Worm (Caenorhabditis elegans) whole organism, L4 larva: ENCODE results near the gene far-8.

Source experiments
- D1046.2 ChIP-seq: fragments of 200-800 bp; sonication (Bioruptor generic); IDR thresholded peaks from 2 replicates; pipeline ENCODE4 v1.3.6; 2022; ENCODE audit warnings: missing genetic modification characterization, missing compliant biosample characterization
- F44E2.7 ChIP-seq: fragments of 200-800 bp; sonication (Bioruptor generic); IDR thresholded peaks from 2 replicates; pipeline ENCODE4 v2.1.2; 2022; ENCODE audit warnings: missing genetic modification characterization, missing compliant biosample characterization
- F49E8.2 ChIP-seq: sonication (generic microtip); optimal IDR thresholded peaks from 2 replicates; lab custom pipeline; 2016; ENCODE audit warnings: missing compliant biosample characterization, mild to moderate bottlenecking, missing genetic modification characterization, borderline replicate concordance
- T26A8.4 ChIP-seq: fragments of 200-800 bp; sonication (Bioruptor generic); IDR thresholded peaks from 2 replicates; pipeline ENCODE4 v1.3.6; 2022; ENCODE audit warnings: missing genetic modification characterization, missing compliant biosample characterization
- Y105C5A.15 ChIP-seq: fragments of 200-800 bp; sonication (Bioruptor generic); IDR thresholded peaks from 2 replicates; pipeline ENCODE4 v1.3.6; 2022; ENCODE audit warnings: missing genetic modification characterization, missing compliant biosample characterization
- ZK546.5 ChIP-seq, 2 experiments: sonication (generic microtip); optimal IDR thresholded peaks; 2 replicates each; lab custom pipeline; 2017; ENCODE audit warnings: missing biosample characterization in 2 of 2, missing genetic modification characterization in 2 of 2
- aha-1 ChIP-seq: fragments of 150-350 bp; peaks from one replicate; lab custom pipeline; 2014; ENCODE audit warnings: missing biosample characterization, missing genetic modification characterization
- aly-2 ChIP-seq: sonication (generic microtip); optimal IDR thresholded peaks from 2 replicates; lab custom pipeline; 2018; ENCODE audit warnings: missing biosample characterization, missing genetic modification characterization
- ama-1 ChIP-seq: fragments of 150-350 bp; optimal IDR thresholded peaks from 2 replicates; lab custom pipeline; 2014; ENCODE audit warnings: inconsistent platforms, mixed read lengths
- ceh-20 ChIP-seq: fragments of 200-800 bp; sonication (Bioruptor generic); IDR thresholded peaks from 2 replicates; pipeline ENCODE4 v1.3.6; 2022; ENCODE audit warnings: missing genetic modification reagents, missing genetic modification characterization, missing compliant biosample characterization
- ceh-32 ChIP-seq: sonication (generic microtip); optimal IDR thresholded peaks from 2 replicates; lab custom pipeline; 2016; ENCODE audit warnings: mild to moderate bottlenecking, missing genetic modification characterization, missing compliant biosample characterization; ENCODE audit not compliant: poor library complexity
- ceh-44 ChIP-seq: fragments of 200-800 bp; sonication (Bioruptor generic); IDR thresholded peaks from 2 replicates; pipeline ENCODE4 v1.3.6; 2022; ENCODE audit warnings: missing genetic modification reagents, missing genetic modification characterization, missing compliant biosample characterization
- ceh-62 ChIP-seq: sonication (generic microtip); optimal IDR thresholded peaks from 2 replicates; lab custom pipeline; 2017; ENCODE audit warnings: missing biosample characterization, missing genetic modification characterization
- ctbp-1 ChIP-seq: fragments of 200-800 bp; sonication (Bioruptor generic); IDR thresholded peaks from 2 replicates; pipeline ENCODE4 v1.3.6; 2022; ENCODE audit warnings: missing genetic modification reagents, missing genetic modification characterization, missing compliant biosample characterization
- daf-19 ChIP-seq: fragments of 200-800 bp; sonication (Bioruptor generic); conservative IDR thresholded peaks from 2 replicates; pipeline ENCODE4 v1.3.6; 2022; ENCODE audit warnings: missing genetic modification characterization, missing compliant biosample characterization
- dpl-1 ChIP-seq: fragments of 150-350 bp; optimal IDR thresholded peaks from 2 replicates; lab custom pipeline; 2014; ENCODE audit warnings: missing biosample characterization, missing genetic modification reagents, missing genetic modification characterization
- duxl-1 ChIP-seq: sonication (generic microtip); optimal IDR thresholded peaks from 2 replicates; lab custom pipeline; 2016; ENCODE audit warnings: mild to moderate bottlenecking, missing genetic modification characterization, moderate library complexity, missing compliant biosample characterization; ENCODE audit not compliant: poor library complexity
- egl-43 ChIP-seq: fragments of 200-800 bp; sonication (Bioruptor generic); IDR thresholded peaks from 2 replicates; pipeline ENCODE4 v1.3.6; 2022; ENCODE audit warnings: missing genetic modification reagents, missing genetic modification characterization, missing compliant biosample characterization
- fkh-10 ChIP-seq: fragments of 150-350 bp; optimal IDR thresholded peaks from 2 replicates; lab custom pipeline; 2014; ENCODE audit warnings: missing biosample characterization, missing genetic modification reagents, missing genetic modification characterization
- hif-1 ChIP-seq, 2 experiments: sonication (generic microtip); optimal IDR thresholded peaks; 2 replicates each; lab custom pipeline; 2016 to 2017; ENCODE audit warnings: missing compliant biosample characterization in 2 of 2, missing genetic modification characterization in 2 of 2, missing genetic modification reagents in 2 of 2, missing genotype in 2 of 2, mild to moderate bottlenecking in 1 of 2
- jun-1 ChIP-seq: fragments of 150-350 bp; optimal IDR thresholded peaks from 2 replicates; lab custom pipeline; 2014; ENCODE audit warnings: missing biosample characterization, missing genetic modification reagents, missing genetic modification characterization
- lim-7 ChIP-seq: fragments of 200-800 bp; sonication (Bioruptor generic); IDR thresholded peaks from 2 replicates; pipeline ENCODE4 v1.3.6; 2022; ENCODE audit warnings: missing genetic modification characterization, missing compliant biosample characterization
- lin-1 ChIP-seq: fragments of 200-800 bp; sonication (Bioruptor generic); IDR thresholded peaks from 2 replicates; pipeline ENCODE4 v1.3.6; 2022; ENCODE audit warnings: missing genetic modification reagents, missing genetic modification characterization, missing compliant biosample characterization
- lin-38 ChIP-seq: fragments of 200-800 bp; sonication (Bioruptor generic); IDR thresholded peaks from 2 replicates; pipeline ENCODE4 v1.3.6; 2022; ENCODE audit warnings: missing genetic modification reagents, missing genetic modification characterization, missing compliant biosample characterization
- lir-3 ChIP-seq: sonication (generic microtip); optimal IDR thresholded peaks from 2 replicates; lab custom pipeline; 2016; ENCODE audit warnings: mild to moderate bottlenecking, missing genetic modification characterization, missing compliant biosample characterization
- madf-5 ChIP-seq, 2 experiments: fragments of 200-800 bp; sonication (Bioruptor generic); IDR thresholded peaks; 2 replicates each; pipeline ENCODE4 v1.3.6; 2022; ENCODE audit warnings: missing compliant biosample characterization in 2 of 2, missing genetic modification characterization in 2 of 2
- madf-9 ChIP-seq: fragments of 200-800 bp; sonication (Bioruptor generic); conservative IDR thresholded peaks from 2 replicates; pipeline ENCODE4 v1.3.6; 2022; ENCODE audit warnings: missing genetic modification reagents, missing genetic modification characterization, missing compliant biosample characterization
- mep-1 ChIP-seq: fragments of 150-350 bp; sonication (generic microtip); optimal IDR thresholded peaks from 3 replicates; lab custom pipeline; 2014; ENCODE audit warnings: missing biosample characterization, missing genetic modification characterization
- mes-2 ChIP-seq: sonication (generic microtip); optimal IDR thresholded peaks from 2 replicates; lab custom pipeline; 2016; ENCODE audit warnings: missing genotype, mild to moderate bottlenecking, missing genetic modification characterization, missing compliant biosample characterization; ENCODE audit not compliant: poor library complexity, severe bottlenecking
- mxl-3 ChIP-seq: fragments of 200-800 bp; sonication (Bioruptor generic); optimal IDR thresholded peaks from 2 replicates; lab custom pipeline; 2018; ENCODE audit warnings: mild to moderate bottlenecking, missing genetic modification characterization, missing compliant biosample characterization
- nhr-10 ChIP-seq: fragments of 150-350 bp; optimal IDR thresholded peaks from 2 replicates; lab custom pipeline; 2014; ENCODE audit warnings: missing biosample characterization, missing genetic modification characterization
- nhr-11 ChIP-seq: fragments of 150-350 bp; optimal IDR thresholded peaks from 2 replicates; lab custom pipeline; 2014; ENCODE audit warnings: missing biosample characterization, missing genetic modification characterization
- nhr-237 ChIP-seq: sonication (generic microtip); optimal IDR thresholded peaks from 2 replicates; lab custom pipeline; 2017; ENCODE audit warnings: missing biosample characterization, missing genetic modification characterization
- nhr-6 ChIP-seq: fragments of 150-350 bp; optimal IDR thresholded peaks from 2 replicates; lab custom pipeline; 2014; ENCODE audit warnings: missing biosample characterization, missing genetic modification characterization
- nhr-77 ChIP-seq: fragments of 150-350 bp; optimal IDR thresholded peaks from 2 replicates; lab custom pipeline; 2014; ENCODE audit warnings: missing biosample characterization, missing genetic modification characterization
- php-3 ChIP-seq: fragments of 200-800 bp; sonication (Bioruptor generic); IDR thresholded peaks from 2 replicates; pipeline ENCODE4 v1.3.6; 2022; ENCODE audit warnings: missing genetic modification reagents, missing genetic modification characterization, missing compliant biosample characterization
- pqm-1 ChIP-seq: sonication (generic microtip); optimal IDR thresholded peaks from 2 replicates; lab custom pipeline; 2017; ENCODE audit warnings: missing biosample characterization, missing genetic modification characterization
- saeg-2 ChIP-seq: fragments of 200-800 bp; sonication (Bioruptor generic); IDR thresholded peaks from 2 replicates; pipeline ENCODE4 v1.3.6; 2022; ENCODE audit warnings: missing genetic modification reagents, missing genetic modification characterization, missing compliant biosample characterization
- snpc-1.2 ChIP-seq: fragments of 200-800 bp; sonication (Bioruptor generic); IDR thresholded peaks from 2 replicates; pipeline ENCODE4 v1.3.6; 2022; ENCODE audit warnings: missing genetic modification reagents, missing genetic modification characterization, missing compliant biosample characterization
- snpc-4 ChIP-seq: fragments of 150-350 bp; optimal IDR thresholded peaks from 2 replicates; lab custom pipeline; 2014; ENCODE audit warnings: missing biosample characterization, missing genetic modification characterization
- tag-97 ChIP-seq: fragments of 200-800 bp; sonication (Bioruptor generic); IDR thresholded peaks from 2 replicates; pipeline ENCODE4 v1.3.6; 2022; ENCODE audit warnings: missing genetic modification characterization, missing compliant biosample characterization
- unc-62 ChIP-seq, 3 experiments: fragments of 150-350 bp in 1 of 3; sonication (generic microtip); optimal IDR thresholded peaks in 2 of 3; peaks in 1 of 3; 1 replicate in 1 of 3; 2 replicates in 2 of 3; lab custom pipeline; 2014 to 2017; ENCODE audit warnings: missing biosample characterization in 3 of 3, missing genetic modification characterization in 3 of 3, missing genetic modification reagents in 3 of 3, missing genotype in 1 of 3
- zag-1 ChIP-seq: fragments of 150-350 bp; optimal IDR thresholded peaks from 2 replicates; lab custom pipeline; 2014; ENCODE audit warnings: missing biosample characterization, missing genetic modification characterization
- zfp-2 ChIP-seq: sonication (generic microtip); optimal IDR thresholded peaks from 2 replicates; lab custom pipeline; 2016; ENCODE audit warnings: mild to moderate bottlenecking, missing genetic modification characterization, missing compliant biosample characterization
- zip-2 ChIP-seq: fragments of 150-350 bp; optimal IDR thresholded peaks from 2 replicates; lab custom pipeline; 2014; ENCODE audit warnings: missing biosample characterization, missing genetic modification characterization
- ztf-7 ChIP-seq: fragments of 150-350 bp; optimal IDR thresholded peaks from 2 replicates; lab custom pipeline; 2014; ENCODE audit warnings: missing biosample characterization, missing genetic modification characterization

far-8 gene

ce11 chrIII:834443-834815 lies 8.3 kb upstream of the far-8 start (continued):
- no peak for TF ChIP-seq zfp-2 (tag; lab: Kevin White, UChicago)
- TF ChIP-seq T26A8.4 (GFP tag; lab: Robert Waterston, UW): peak; percentile 48; the same call in 1 of the 2 replicates
- TF ChIP-seq, all 104 proteins: peak for 12

DNA sequence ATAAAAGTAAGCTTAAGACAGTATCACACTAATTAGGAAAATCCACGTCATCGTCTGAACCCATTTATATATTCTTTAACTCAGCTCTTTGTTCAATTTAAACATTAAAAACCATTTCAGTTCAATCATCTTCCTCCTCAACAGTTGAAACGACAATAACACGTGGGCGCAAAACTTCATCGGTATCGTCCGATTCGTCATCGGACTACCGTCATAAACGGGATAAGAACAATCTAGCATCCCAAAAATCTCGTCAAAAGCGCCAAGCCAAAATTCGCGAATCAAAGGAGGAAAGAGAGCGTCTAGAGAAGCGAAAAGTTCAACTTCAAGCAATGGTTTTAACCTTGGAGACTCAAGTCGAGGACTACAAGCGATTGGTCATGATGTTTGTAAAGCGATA lies 7.5 kb upstream of the far-8 start:
- no peak for TF ChIP-seq tag-97 (GFP tag; lab: Robert Waterston, UW)
- peak; percentile 88 for TF ChIP-seq aha-1 (tag; lab: Kevin White, UChicago)
- TF ChIP-seq nhr-77 (tag; lab: Kevin White, UChicago): no peak
- TF ChIP-seq php-3: no peak
- peak; percentile 42 for TF ChIP-seq mes-2 (tag; lab: Kevin White, UChicago)
- TF ChIP-seq ama-1: peak; percentile 92
- peak in 1 of 2 experiments; percentile 85 for TF ChIP-seq unc-62 (GFP tag; optimal IDR thresholded peaks at IDR 0.05 in 1 of 2; lab: Kevin White, UChicago)
- TF ChIP-seq unc-62 (tag; optimal IDR thresholded peaks at IDR 0.05; lab: Kevin White, UChicago): no peak
- TF ChIP-seq mxl-3: no peak
- TF ChIP-seq, all 104 proteins: peak for 4

- no peak for TF ChIP-seq ceh-62
- TF ChIP-seq snpc-4: no peak
- TF ChIP-seq aly-2 (tag; lab: Kevin White, UChicago): no peak
- TF ChIP-seq fkh-10 (GFP tag; lab: Kevin White, UChicago): no peak
- peak; percentile 77 to 95; a peak in 3 of 4 replicates for TF ChIP-seq madf-5 (GFP tag; IDR thresholded peaks at IDR 0.05; lab: Robert Waterston, UW)
- TF ChIP-seq lin-38: peak; percentile 82
- TF ChIP-seq madf-9 (GFP tag; lab: Robert Waterston, UW): peak; percentile 72
- TF ChIP-seq ztf-7 (tag; lab: Kevin White, UChicago): no peak
- TF ChIP-seq mep-1: peak; percentile 94
- peak; percentile 91 for TF ChIP-seq ctbp-1
- TF ChIP-seq snpc-1.2: peak; percentile 84
- TF ChIP-seq jun-1 (tag; lab: Kevin White, UChicago): peak; percentile 94
- TF ChIP-seq nhr-11 (tag; lab: Kevin White, UChicago): no peak
- TF ChIP-seq egl-43 (GFP tag; lab: Robert Waterston, UW): peak; percentile 96
- peak; percentile 5 for TF ChIP-seq pqm-1 (tag; lab: Kevin White, UChicago)
- TF ChIP-seq nhr-77 (tag; lab: Kevin White, UChicago): peak; percentile 98
- TF ChIP-seq zag-1: peak; percentile 45
- peak; percentile 93 for TF ChIP-seq nhr-10 (tag; lab: Kevin White, UChicago)
- no peak for TF ChIP-seq dpl-1 (GFP tag; lab: Kevin White, UChicago)
- peak; percentile 38; the same call in 1 of the 2 replicates for TF ChIP-seq ceh-44 (GFP tag; lab: Robert Waterston, UW)
- TF ChIP-seq ceh-20 (GFP tag; lab: Robert Waterston, UW): peak; percentile 87
- TF ChIP-seq F44E2.7 (GFP tag; lab: Robert Waterston, UW): 0 out of 2 replicates have a peak, but pooled peaks have one; percentile 58
- peak; percentile 55 to 96 for TF ChIP-seq hif-1 (tag; optimal IDR thresholded peaks at IDR 0.05; lab: Kevin White, UChicago)
- TF ChIP-seq unc-62 (GFP tag; optimal IDR thresholded peaks at IDR 0.05 in 1 of 2; lab: Kevin White, UChicago): no peak
- TF ChIP-seq unc-62 (tag; optimal IDR thresholded peaks at IDR 0.05; lab: Kevin White, UChicago): no peak
- no peak for TF ChIP-seq zip-2
- peak; percentile 94 for TF ChIP-seq duxl-1 (tag; lab: Kevin White, UChicago)
- 0 out of 2 replicates have a peak, but pooled peaks have one; percentile 79 for TF ChIP-seq daf-19 (GFP tag; lab: Robert Waterston, UW)
- peak; percentile 99 for TF ChIP-seq Y105C5A.15 (GFP tag; lab: Robert Waterston, UW)
- TF ChIP-seq D1046.2 (GFP tag; lab: Robert Waterston, UW): peak; percentile 91
- peak; percentile 98 for TF ChIP-seq T26A8.4 (GFP tag; lab: Robert Waterston, UW)
- no peak for TF ChIP-seq ceh-32
- no peak for TF ChIP-seq lir-3 (tag; lab: Kevin White, UChicago)
- peak; percentile 74; the same call in 1 of the 2 replicates for TF ChIP-seq tag-97 (GFP tag; lab: Robert Waterston, UW)
- TF ChIP-seq lin-1 (GFP tag; lab: Robert Waterston, UW): peak; percentile 95
- no peak for TF ChIP-seq F49E8.2 (tag; lab: Kevin White, UChicago)
- TF ChIP-seq ZK546.5 (tag; optimal IDR thresholded peaks at IDR 0.05; lab: Kevin White, UChicago): peak in 1 of 2 experiments; percentile 45
- TF ChIP-seq nhr-6 (tag; lab: Kevin White, UChicago): no peak
- peak; percentile 49 for TF ChIP-seq nhr-237 (tag; lab: Kevin White, UChicago)
- TF ChIP-seq lim-7 (GFP tag; lab: Robert Waterston, UW): peak; percentile 95
- peak; percentile 88 for TF ChIP-seq saeg-2 (GFP tag; lab: Robert Waterston, UW)
Observed at ce11 chrIII:835713-836278, 6.9 kb upstream of the far-8 start.
